Fruit fly (Drosophila melanogaster) whole organism, embryonic: ENCODE data around the gene SdhC.

Experiments
- Awh ChIP-seq: fragments of 200-800 bp; sonication (Bioruptor generic); IDR thresholded peaks from 2 replicates; pipeline ENCODE4, ENCODE4 v1.3.6; 2022; ENCODE audit warnings: missing biosample characterization, missing genetic modification characterization
- Bdp1 ChIP-seq: fragments of 200-800 bp; sonication (Bioruptor generic); optimal IDR thresholded peaks from 3 replicates; lab custom pipeline; 2016; ENCODE audit warnings: missing biosample characterization, missing genetic modification characterization
- CG12391 ChIP-seq: fragments of 200-800 bp; sonication (Bioruptor generic); optimal IDR thresholded peaks from 3 replicates; lab custom pipeline; 2018; ENCODE audit warnings: missing biosample characterization, mild to moderate bottlenecking, missing genetic modification characterization, moderate library complexity
- CG14860 ChIP-seq: fragments of 200-800 bp; sonication (Bioruptor generic); IDR thresholded peaks from 3 replicates; pipeline ENCODE4 v1.3.6; 2022; ENCODE audit warnings: missing biosample characterization, missing genetic modification characterization; ENCODE audit not compliant: partially characterized antibody
- CG15514 ChIP-seq: fragments of 200-800 bp; sonication (Bioruptor generic); optimal IDR thresholded peaks from 3 replicates; lab custom pipeline; 2017; ENCODE audit warnings: missing biosample characterization, missing genetic modification characterization, mild to moderate bottlenecking, moderate library complexity, missing genetic modification reagents
- CG18262 ChIP-seq: fragments of 200-800 bp; optimal IDR thresholded peaks from 3 replicates; lab custom pipeline; 2019; ENCODE audit warnings: missing biosample characterization, mild to moderate bottlenecking, missing genetic modification characterization, moderate library complexity
- CG30403 ChIP-seq: fragments of 200-800 bp; sonication (Bioruptor generic); optimal IDR thresholded peaks from 3 replicates; lab custom pipeline; 2016; ENCODE audit warnings: missing biosample characterization, missing genetic modification characterization
- CG3065 ChIP-seq: fragments of 200-800 bp; sonication (Bioruptor generic); optimal IDR thresholded peaks from 2 replicates; lab custom pipeline; 2016; ENCODE audit warnings: missing biosample characterization, missing genetic modification characterization
- CG32767 ChIP-seq: fragments of 200-800 bp; sonication (Bioruptor generic); IDR thresholded peaks from 2 replicates; pipeline ENCODE4 v1.3.6; 2022; ENCODE audit warnings: missing biosample characterization, missing genetic modification characterization
- CG4282 ChIP-seq: fragments of 200-800 bp; sonication (Bioruptor generic); optimal IDR thresholded peaks from 2 replicates; lab custom pipeline; 2016; ENCODE audit warnings: missing biosample characterization, missing genetic modification characterization
- CG4360 ChIP-seq: fragments of 200-800 bp; sonication (Bioruptor generic); IDR thresholded peaks from 2 replicates; pipeline ENCODE4 v1.3.6; 2022; ENCODE audit warnings: missing biosample characterization, missing genetic modification characterization
- CG5180 ChIP-seq: fragments of 200-800 bp; sonication (Bioruptor generic); optimal IDR thresholded peaks from 3 replicates; lab custom pipeline; 2017; ENCODE audit warnings: missing biosample characterization, missing genetic modification characterization, mild to moderate bottlenecking, moderate library complexity, missing genetic modification reagents
- CG6254 ChIP-seq: fragments of 200-800 bp; sonication (Bioruptor generic); optimal IDR thresholded peaks from 3 replicates; lab custom pipeline; 2017; ENCODE audit warnings: mild to moderate bottlenecking, missing biosample characterization, missing genetic modification reagents, missing genetic modification characterization
- CG6654 ChIP-seq: fragments of 200-800 bp; sonication (Bioruptor generic); optimal IDR thresholded peaks from 2 replicates; lab custom pipeline; 2017; ENCODE audit warnings: missing biosample characterization, mild to moderate bottlenecking, missing genetic modification characterization
- CG6683 ChIP-seq: fragments of 200-800 bp; sonication (Bioruptor generic); optimal IDR thresholded peaks from 2 replicates; lab custom pipeline; 2017; ENCODE audit warnings: missing biosample characterization, mild to moderate bottlenecking, missing genetic modification characterization, missing genetic modification reagents
- CG7786 ChIP-seq: fragments of 200-800 bp; sonication (Bioruptor generic); optimal IDR thresholded peaks from 2 replicates; lab custom pipeline; 2016; ENCODE audit warnings: missing biosample characterization, missing genetic modification characterization
- CG7839 ChIP-seq: fragments of 200-800 bp; sonication (Bioruptor generic); optimal IDR thresholded peaks from 3 replicates; lab custom pipeline; 2018; ENCODE audit warnings: missing biosample characterization, mild to moderate bottlenecking, missing genetic modification characterization, moderate library complexity
- Eip74EF ChIP-seq, 2 experiments: fragments of 200-800 bp in 1 of 2; fragments of >200 bp in 1 of 2; sonication (Bioruptor generic) in 1 of 2; optimal IDR thresholded peaks; 2 replicates each; lab custom pipeline; 2017 to 2019; ENCODE audit warnings: missing biosample characterization in 2 of 2, missing genetic modification characterization in 2 of 2, mild to moderate bottlenecking in 1 of 2, moderate library complexity in 1 of 2
- GATAe ChIP-seq: fragments of 200-800 bp; sonication (Bioruptor generic); conservative IDR thresholded peaks from 2 replicates; pipeline ENCODE4 v1.3.6; 2022; ENCODE audit warnings: missing biosample characterization, missing genetic modification characterization
- Hmx ChIP-seq: fragments of 200-800 bp; sonication (Bioruptor generic); optimal IDR thresholded peaks from 2 replicates; lab custom pipeline; 2016; ENCODE audit warnings: missing biosample characterization, missing genetic modification characterization
- Hr39 ChIP-seq: fragments of >200 bp; optimal IDR thresholded peaks from 2 replicates; lab custom pipeline; 2017
- Max ChIP-seq: fragments of 200-800 bp; sonication (Bioruptor generic); optimal IDR thresholded peaks from 2 replicates; lab custom pipeline; 2016; ENCODE audit warnings: missing biosample characterization, mild to moderate bottlenecking, missing genetic modification characterization
- Meics ChIP-seq: fragments of 200-800 bp; sonication (Bioruptor generic); optimal IDR thresholded peaks from 2 replicates; lab custom pipeline; 2017; ENCODE audit warnings: missing biosample characterization, mild to moderate bottlenecking, missing genetic modification characterization
- Sin3A ChIP-seq: fragments of >200 bp; optimal IDR thresholded peaks from 2 replicates; lab custom pipeline; 2018
- Spps ChIP-seq: fragments of 200-800 bp; sonication (Bioruptor generic); optimal IDR thresholded peaks from 2 replicates; lab custom pipeline; 2018; ENCODE audit warnings: missing biosample characterization, mild to moderate bottlenecking, missing genetic modification characterization
- Ssrp ChIP-seq: fragments of 200-800 bp; sonication (Bioruptor generic); optimal IDR thresholded peaks from 2 replicates; lab custom pipeline; 2018; ENCODE audit warnings: missing biosample characterization, mild to moderate bottlenecking, missing genetic modification characterization, moderate library complexity
- Xrp1 ChIP-seq: fragments of 200-800 bp; sonication (Bioruptor generic); IDR thresholded peaks from 2 replicates; pipeline ENCODE4 v1.3.6; 2022; ENCODE audit warnings: missing biosample characterization, missing genetic modification characterization
- YL-1 ChIP-seq: fragments of 200-800 bp; sonication (Bioruptor generic); optimal IDR thresholded peaks from 3 replicates; lab custom pipeline; 2017; ENCODE audit warnings: missing biosample characterization, mild to moderate bottlenecking, missing genetic modification characterization
- abd-A ChIP-seq: fragments of 200-800 bp; sonication (Bioruptor generic); optimal IDR thresholded peaks from 3 replicates; lab custom pipeline; 2019; ENCODE audit warnings: missing biosample characterization, mild to moderate bottlenecking, missing genetic modification characterization, moderate library complexity
- ase ChIP-seq: fragments of 200-800 bp; sonication (Bioruptor generic); IDR thresholded peaks from 3 replicates; pipeline ENCODE4 v1.3.6; 2022; ENCODE audit warnings: missing biosample characterization, missing genetic modification characterization
- ato ChIP-seq: fragments of 200-800 bp; sonication (Bioruptor generic); IDR thresholded peaks from 2 replicates; pipeline ENCODE4 v1.3.6; 2022; ENCODE audit warnings: missing biosample characterization, missing genetic modification characterization; ENCODE audit not compliant: partially characterized antibody
- chinmo ChIP-seq: fragments of 200-800 bp; sonication (Bioruptor generic); IDR thresholded peaks from 4 replicates; pipeline ENCODE4 v1.3.6; 2022; ENCODE audit warnings: missing biosample characterization, missing genetic modification characterization; ENCODE audit not compliant: partially characterized antibody
- ci ChIP-seq: fragments of 200-800 bp; sonication (Bioruptor generic); IDR thresholded peaks from 3 replicates; pipeline ENCODE4 v1.3.6; 2022; ENCODE audit warnings: missing biosample characterization, missing genetic modification characterization
- crol ChIP-seq: fragments of 200-800 bp; sonication (Bioruptor generic); IDR thresholded peaks from 2 replicates; pipeline ENCODE4 v1.3.6; 2022; ENCODE audit warnings: missing biosample characterization, missing genetic modification characterization
- disco-r ChIP-seq: fragments of 200-800 bp; sonication (Bioruptor generic); optimal IDR thresholded peaks from 2 replicates; lab custom pipeline; 2016; ENCODE audit warnings: missing biosample characterization, missing genetic modification characterization
- dmrt99B ChIP-seq: fragments of 200-800 bp; sonication (Bioruptor generic); optimal IDR thresholded peaks from 2 replicates; lab custom pipeline; 2018; ENCODE audit warnings: missing biosample characterization, mild to moderate bottlenecking, missing genetic modification characterization, moderate library complexity
- eve ChIP-seq, 2 experiments: fragments of >200 bp; optimal IDR thresholded peaks; 2 replicates each; lab custom pipeline; 2017; ENCODE audit warnings: missing biosample characterization in 2 of 2, missing genetic modification characterization in 2 of 2
- gro ChIP-seq: fragments of 200-800 bp; sonication (Bioruptor generic); optimal IDR thresholded peaks from 2 replicates; lab custom pipeline; 2016; ENCODE audit warnings: missing biosample characterization, missing genetic modification characterization
- inv ChIP-seq: fragments of 200-800 bp; sonication (Bioruptor generic); IDR thresholded peaks from 2 replicates; pipeline ENCODE4 v1.3.6; 2022; ENCODE audit warnings: missing biosample characterization, missing genetic modification characterization; ENCODE audit not compliant: partially characterized antibody
- jigr1 ChIP-seq: fragments of 200-800 bp; sonication (Bioruptor generic); IDR thresholded peaks from 3 replicates; pipeline ENCODE4 v1.3.6; 2022; ENCODE audit warnings: missing biosample characterization, missing genetic modification characterization
- lbe ChIP-seq: fragments of 200-800 bp; sonication (Bioruptor generic); optimal IDR thresholded peaks from 2 replicates; lab custom pipeline; 2016; ENCODE audit warnings: missing biosample characterization, mild to moderate bottlenecking, missing genetic modification characterization
- lola ChIP-seq, 3 experiments: fragments of >200 bp in 2 of 3; fragments of 200-800 bp in 1 of 3; sonication (Bioruptor generic) in 1 of 3; optimal IDR thresholded peaks; 2 replicates each; lab custom pipeline; 2017 to 2019; ENCODE audit warnings: missing biosample characterization in 3 of 3, missing genetic modification characterization in 3 of 3, mild to moderate bottlenecking in 1 of 3, moderate library complexity in 1 of 3
- lov ChIP-seq, 2 experiments: fragments of 200-800 bp in 1 of 2; fragments of >200 bp in 1 of 2; sonication (Bioruptor generic) in 1 of 2; IDR thresholded peaks in 1 of 2; optimal IDR thresholded peaks in 1 of 2; 2 replicates in 1 of 2; 3 replicates in 1 of 2; pipeline versions ENCODE4 v1.3.6 to Lab custom; 2017 to 2022; ENCODE audit warnings: missing biosample characterization in 1 of 2, missing genetic modification characterization in 1 of 2
- luna ChIP-seq: fragments of 200-800 bp; sonication (Bioruptor generic); optimal IDR thresholded peaks from 2 replicates; lab custom pipeline; 2016; ENCODE audit warnings: missing biosample characterization, missing genetic modification characterization
- odd ChIP-seq: fragments of 200-800 bp; sonication (Bioruptor generic); optimal IDR thresholded peaks from 2 replicates; lab custom pipeline; 2017; ENCODE audit warnings: missing biosample characterization, mild to moderate bottlenecking, missing genetic modification characterization
- sqz ChIP-seq: fragments of 200-800 bp; sonication (Bioruptor generic); optimal IDR thresholded peaks from 3 replicates; lab custom pipeline; 2018; ENCODE audit warnings: missing biosample characterization, mild to moderate bottlenecking, missing genetic modification characterization
- ssp ChIP-seq: fragments of 200-800 bp; sonication (Bioruptor generic); IDR thresholded peaks from 2 replicates; pipeline ENCODE4 v1.3.6; 2022; ENCODE audit warnings: missing biosample characterization, missing genetic modification characterization
- unpg ChIP-seq: fragments of 200-800 bp; sonication (Bioruptor generic); optimal IDR thresholded peaks from 3 replicates; lab custom pipeline; 2018; ENCODE audit warnings: missing biosample characterization, mild to moderate bottlenecking, missing genetic modification characterization, moderate library complexity
- yki ChIP-seq: fragments of >200 bp; optimal IDR thresholded peaks from 3 replicates; lab custom pipeline; 2018
- zen ChIP-seq: fragments of 200-800 bp; sonication (Bioruptor generic); optimal IDR thresholded peaks from 3 replicates; lab custom pipeline; 2018; ENCODE audit warnings: missing biosample characterization, mild to moderate bottlenecking, missing genetic modification characterization, moderate library complexity

The SdhC gene

dm6 chr3R:11200885-11201421, 8.7 kb downstream of the SdhC start (continued):
- TF ChIP-seq inv (GFP tag; lab: Robert Waterston, UW), result no peak
- TF ChIP-seq Hr39 (lab: Kevin White, UChicago), result no peak
- peak; percentile 87 for TF ChIP-seq GATAe
- peak; percentile 58 for TF ChIP-seq unpg
- TF ChIP-seq yki (lab: Kevin White, UChicago), result no peak
- no peak for TF ChIP-seq CG6254 (GFP tag; lab: Kevin White, UChicago)
- TF ChIP-seq dmrt99B (tag; lab: Kevin White, UChicago), result peak; percentile 61
- no peak for TF ChIP-seq CG4282 (GFP tag; lab: Kevin White, UChicago)
- peak; percentile 61; the same call in 1 of the 4 replicates for TF ChIP-seq chinmo (GFP tag; lab: Robert Waterston, UW)
- peak; percentile 50 for TF ChIP-seq CG18262 (tag; lab: Kevin White, UChicago)
- no peak for TF ChIP-seq CG14860
- TF ChIP-seq Spps (tag; lab: Kevin White, UChicago), result no peak
- peak; percentile 27 for TF ChIP-seq Ssrp (tag; lab: Kevin White, UChicago)
- no peak for TF ChIP-seq CG4360 (GFP tag; lab: Robert Waterston, UW)
- no peak for TF ChIP-seq Sin3A (lab: Kevin White, UChicago)
- peak; percentile 37; the same call in 1 of the 2 replicates for TF ChIP-seq ssp (GFP tag; lab: Robert Waterston, UW)
- TF ChIP-seq lbe (GFP tag; lab: Kevin White, UChicago), result peak; percentile 81
- TF ChIP-seq gro, result no peak
- no peak for TF ChIP-seq Hmx (GFP tag; lab: Kevin White, UChicago)
- TF ChIP-seq disco-r (GFP tag; lab: Kevin White, UChicago), result no peak
- TF ChIP-seq zen (tag; lab: Kevin White, UChicago), result no peak
- TF ChIP-seq ato (GFP tag; lab: Robert Waterston, UW), result no peak
- TF ChIP-seq abd-A (tag; lab: Kevin White, UChicago), result no peak
- no peak for TF ChIP-seq ci (GFP tag; lab: Robert Waterston, UW)
- peak; percentile 7 for TF ChIP-seq CG6654 (GFP tag; lab: Kevin White, UChicago)
- TF ChIP-seq CG7839 (tag; lab: Kevin White, UChicago), result peak; percentile 79
- TF ChIP-seq CG30403 (GFP tag; lab: Kevin White, UChicago), result peak; percentile 59
- TF ChIP-seq CG12391, result peak; percentile 60
- TF ChIP-seq sqz, result no peak
- no peak for TF ChIP-seq YL-1 (GFP tag; lab: Kevin White, UChicago)
- TF ChIP-seq Bdp1, result no peak
- no peak for TF ChIP-seq crol (GFP tag; lab: Robert Waterston, UW)
- TF ChIP-seq lov (optimal IDR thresholded peaks at IDR 0.05; lab: Kevin White, UChicago), result no peak
- no peak for TF ChIP-seq lov (GFP tag; IDR thresholded peaks at IDR 0.05; lab: Robert Waterston, UW)
- TF ChIP-seq Eip74EF (GFP tag; optimal IDR thresholded peaks at IDR 0.05; lab: Kevin White, UChicago), result no peak
- TF ChIP-seq eve (GFP tag; optimal IDR thresholded peaks at IDR 0.05; lab: Kevin White, UChicago), result no peak
- no peak for TF ChIP-seq jigr1 (GFP tag; lab: Robert Waterston, UW)
- no peak for TF ChIP-seq Xrp1 (GFP tag; lab: Robert Waterston, UW)
- no peak for TF ChIP-seq luna (GFP tag; lab: Kevin White, UChicago)
- TF ChIP-seq CG5180 (GFP tag; lab: Kevin White, UChicago), result no peak
- TF ChIP-seq Awh (GFP tag; lab: Robert Waterston, UW), result no peak
- TF ChIP-seq lola (GFP tag; optimal IDR thresholded peaks at IDR 0.05; lab: Kevin White, UChicago), result no peak
- no peak for TF ChIP-seq CG3065
- TF ChIP-seq CG7786, result no peak
- peak; percentile 43 for TF ChIP-seq odd (GFP tag; lab: Kevin White, UChicago)
- TF ChIP-seq CG6683 (GFP tag; lab: Kevin White, UChicago), result no peak
- peak; percentile 56 for TF ChIP-seq Max (GFP tag; lab: Kevin White, UChicago)
- peak; percentile 77 for TF ChIP-seq Meics (GFP tag; lab: Kevin White, UChicago)
- TF ChIP-seq ase, result no peak
- TF ChIP-seq CG15514 (GFP tag; lab: Kevin White, UChicago), result peak; percentile 54
- peak; percentile 46; the same call in 1 of the 2 replicates for TF ChIP-seq CG32767
